Fruit fly (Drosophila melanogaster): ENCODE data around the gene CG9662.
A peak's percentile ranks its signal among the peaks of the same experiment; 100 is the strongest.

Gene CG9662

DNA sequence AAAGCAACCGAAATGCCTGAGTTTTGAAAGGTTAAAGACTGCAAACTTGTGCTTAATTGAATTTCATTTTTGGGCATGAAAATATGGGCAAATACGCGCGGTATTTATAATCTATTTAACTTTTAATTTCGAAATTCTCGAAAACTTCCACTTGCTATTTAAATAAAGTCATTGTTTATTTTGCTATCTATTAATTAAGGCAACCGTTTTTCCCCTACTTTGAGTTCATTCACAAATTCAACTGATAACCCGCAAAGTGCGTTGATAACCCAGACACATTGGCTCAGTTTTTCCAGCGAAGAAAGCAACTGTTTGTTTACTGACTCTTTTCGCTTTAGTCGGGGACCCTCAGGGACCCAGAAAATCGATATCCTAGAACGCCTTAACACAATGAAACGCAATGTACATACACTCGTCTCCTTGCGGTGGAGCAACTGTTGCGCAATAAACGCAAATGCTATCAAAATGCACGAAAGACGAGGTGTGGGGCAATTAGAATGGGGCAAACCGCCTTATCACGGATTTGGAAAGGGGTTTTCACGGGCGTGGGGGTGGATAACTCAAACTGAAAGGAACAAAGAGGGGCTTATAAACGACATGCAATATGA is 4.7 kb downstream of the CG9662 start:
- TF ChIP-seq Pif1B (GFP tag; optimal IDR thresholded peaks at IDR 0.05) = no peak
- no peak for TF ChIP-seq CG17806 (tag; optimal IDR thresholded peaks at IDR 0.05)
- no peak for TF ChIP-seq CG9948 (tag; optimal IDR thresholded peaks at IDR 0.05)
- TF ChIP-seq CG10348 (GFP tag; IDR thresholded peaks at IDR 0.05) = no peak
- TF ChIP-seq CG15710 (tag; optimal IDR thresholded peaks at IDR 0.05) = no peak
- TF ChIP-seq gl (tag; optimal IDR thresholded peaks at IDR 0.05) = no peak
- no peak for TF ChIP-seq CG14655 (GFP tag; optimal IDR thresholded peaks at IDR 0.05)
- no peak for TF ChIP-seq CG34367 (tag; optimal IDR thresholded peaks at IDR 0.05)
- no peak for TF ChIP-seq CG8159 (tag; optimal IDR thresholded peaks at IDR 0.05)
- TF ChIP-seq Ets98B (GFP tag; IDR thresholded peaks at IDR 0.05) = no peak
- no peak for TF ChIP-seq fd96Ca (GFP tag; IDR thresholded peaks at IDR 0.05)
- no peak for TF ChIP-seq CG8301 (tag; optimal IDR thresholded peaks at IDR 0.05)
- no peak for TF ChIP-seq CG12605 (GFP tag; IDR thresholded peaks at IDR 0.05)
- no peak for TF ChIP-seq EcR (GFP tag; optimal IDR thresholded peaks at IDR 0.05)
- TF ChIP-seq rn (GFP tag; IDR thresholded peaks at IDR 0.05) = no peak

DNA sequence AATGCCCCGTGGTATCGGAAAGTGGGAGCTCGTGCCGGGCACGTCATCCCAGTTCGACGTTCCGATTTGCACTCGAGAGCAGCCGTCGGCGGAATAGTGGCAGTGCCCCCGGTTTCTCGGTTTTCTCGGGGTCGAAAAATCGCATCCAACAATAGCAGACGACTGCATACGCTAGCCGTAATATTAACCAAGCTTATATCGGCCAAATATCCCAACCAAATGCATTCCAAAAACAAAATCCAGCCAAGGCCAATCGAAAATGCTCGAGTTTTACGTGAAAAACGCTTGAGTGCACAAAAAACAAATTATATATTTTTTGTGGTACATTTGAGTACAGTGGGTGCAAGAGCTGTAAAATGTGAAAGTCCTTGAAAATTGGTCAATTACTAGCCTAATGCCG is 5.2 kb downstream of the CG9662 start:
- no peak for TF ChIP-seq CG15710 (tag; optimal IDR thresholded peaks at IDR 0.05)
- TF ChIP-seq gl (tag; optimal IDR thresholded peaks at IDR 0.05) = no peak
- TF ChIP-seq Ets98B (GFP tag; IDR thresholded peaks at IDR 0.05) = peak; percentile 71
- peak; percentile 62; the same call in 2 of the 3 replicates for TF ChIP-seq CG4496 (GFP tag; IDR thresholded peaks at IDR 0.05)
- no peak for TF ChIP-seq CG34367 (tag; optimal IDR thresholded peaks at IDR 0.05)
- TF ChIP-seq CG12605 (GFP tag; IDR thresholded peaks at IDR 0.05) = 0 out of 2 replicates have a peak, but pooled peaks have one; percentile 58
- no peak for TF ChIP-seq Pif1B (GFP tag; optimal IDR thresholded peaks at IDR 0.05)
- peak; percentile 21 for TF ChIP-seq EcR (GFP tag; optimal IDR thresholded peaks at IDR 0.05)
- peak; percentile 74 for TF ChIP-seq CG32121 (GFP tag; IDR thresholded peaks at IDR 0.05)
- TF ChIP-seq CG9948 (tag; optimal IDR thresholded peaks at IDR 0.05) = no peak
- peak; percentile 77; the same call in 2 of the 3 replicates for TF ChIP-seq fd96Ca (GFP tag; IDR thresholded peaks at IDR 0.05)
- TF ChIP-seq CG14655 (GFP tag; optimal IDR thresholded peaks at IDR 0.05) = no peak
- peak; percentile 43 for TF ChIP-seq Pif1A (GFP tag; optimal IDR thresholded peaks at IDR 0.05)
- TF ChIP-seq CG13204 (GFP tag; optimal IDR thresholded peaks at IDR 0.05) = no peak
- no peak for TF ChIP-seq rn (GFP tag; IDR thresholded peaks at IDR 0.05)
- no peak for TF ChIP-seq CG8301 (tag; optimal IDR thresholded peaks at IDR 0.05)
- TF ChIP-seq CG8159 (tag; optimal IDR thresholded peaks at IDR 0.05) = peak; percentile 45
- TF ChIP-seq Snoo (tag; optimal IDR thresholded peaks at IDR 0.05) = no peak
- TF ChIP-seq D1 (tag; optimal IDR thresholded peaks at IDR 0.05) = no peak
- TF ChIP-seq CG17806 (tag; optimal IDR thresholded peaks at IDR 0.05) = peak; percentile 4
- no peak for TF ChIP-seq CG10348 (GFP tag; IDR thresholded peaks at IDR 0.05)

DNA sequence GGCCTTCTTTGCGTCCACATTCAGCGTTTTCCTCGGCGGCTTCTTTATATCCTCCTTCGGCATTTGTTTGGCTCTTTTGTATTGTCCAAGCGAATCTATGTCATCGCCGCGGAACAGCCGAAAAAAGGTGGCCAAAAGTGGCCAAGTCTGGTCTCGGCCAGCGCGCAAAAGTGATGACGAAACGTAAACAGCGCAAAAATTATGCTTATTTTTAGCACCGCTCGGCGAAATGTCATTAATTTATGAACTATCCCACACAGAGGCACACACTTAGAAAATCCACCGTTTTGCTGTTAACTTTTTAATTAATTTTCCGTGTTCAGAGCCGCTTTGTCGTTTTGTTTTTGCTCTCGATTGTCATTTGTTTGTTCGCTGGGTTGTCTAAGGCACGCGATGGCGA is 5.6 kb downstream of the CG9662 start:
- TF ChIP-seq CG9948 (tag; optimal IDR thresholded peaks at IDR 0.05) (no peak), CG13204 (GFP tag; optimal IDR thresholded peaks at IDR 0.05) (no peak)

DNA sequence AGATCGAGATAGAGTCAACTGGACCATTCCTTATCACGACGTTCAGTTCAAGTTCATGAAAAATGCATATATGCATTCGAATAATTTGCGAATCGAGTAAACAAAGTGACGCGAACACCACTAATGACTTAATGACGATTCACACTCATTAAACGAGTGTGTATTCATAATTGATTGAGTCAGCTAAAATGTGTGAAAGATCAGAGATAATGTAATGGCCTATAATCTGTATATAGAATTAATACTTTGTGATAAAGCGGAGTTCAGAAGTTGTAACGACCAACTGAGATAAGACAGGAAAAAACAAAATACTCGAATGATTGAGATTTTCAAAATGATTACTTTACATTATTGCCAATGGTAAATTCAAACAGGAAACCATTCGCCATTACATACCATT is 6.7 kb downstream of the CG9662 start:
- peak; percentile 42 for TF ChIP-seq EcR (GFP tag; optimal IDR thresholded peaks at IDR 0.05)
- no peak for TF ChIP-seq CG4496 (GFP tag; IDR thresholded peaks at IDR 0.05)

DNA sequence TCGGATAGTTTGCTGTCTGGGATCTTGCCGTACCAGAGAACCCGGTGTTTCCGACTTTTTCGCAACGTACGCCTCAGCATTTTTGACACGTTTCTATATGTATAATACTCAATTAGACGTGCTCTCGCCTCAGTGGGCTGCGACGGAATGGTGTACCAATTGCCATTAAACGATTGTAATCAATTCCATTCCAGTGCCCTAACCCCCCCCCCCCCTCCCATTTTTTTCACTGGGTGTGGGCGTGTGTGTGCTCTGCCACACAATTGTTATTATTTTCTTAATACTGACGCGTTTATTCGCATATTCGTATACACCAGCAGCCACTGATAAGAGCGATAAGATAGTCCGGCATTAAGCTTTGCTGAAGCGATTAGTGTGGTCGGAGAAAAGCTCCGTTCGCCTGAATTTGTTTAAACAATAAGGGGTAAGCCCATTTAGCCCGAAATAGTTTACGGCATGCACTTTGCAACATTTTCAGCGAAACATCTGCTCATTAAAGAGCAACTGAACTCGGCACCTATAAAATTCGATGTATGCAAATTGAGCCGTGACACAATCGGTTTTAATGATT is 7.4 kb downstream of the CG9662 start:
- TF ChIP-seq D1 (tag; optimal IDR thresholded peaks at IDR 0.05) = no peak
- TF ChIP-seq Snoo (tag; optimal IDR thresholded peaks at IDR 0.05) = no peak
- TF ChIP-seq CG17806 (tag; optimal IDR thresholded peaks at IDR 0.05) = no peak
- TF ChIP-seq CG32121 (GFP tag; IDR thresholded peaks at IDR 0.05) = no peak
- TF ChIP-seq Pif1A (GFP tag; optimal IDR thresholded peaks at IDR 0.05) = no peak
- no peak for TF ChIP-seq Ets98B (GFP tag; IDR thresholded peaks at IDR 0.05)
- no peak for TF ChIP-seq CG14655 (GFP tag; optimal IDR thresholded peaks at IDR 0.05)
- TF ChIP-seq rn (GFP tag; IDR thresholded peaks at IDR 0.05) = no peak
- TF ChIP-seq CG8301 (tag; optimal IDR thresholded peaks at IDR 0.05) = no peak
- no peak for TF ChIP-seq fd96Ca (GFP tag; IDR thresholded peaks at IDR 0.05)
- no peak for TF ChIP-seq CG10348 (GFP tag; IDR thresholded peaks at IDR 0.05)
- TF ChIP-seq EcR (GFP tag; optimal IDR thresholded peaks at IDR 0.05) = no peak
- no peak for TF ChIP-seq CG9948 (tag; optimal IDR thresholded peaks at IDR 0.05)

- TF ChIP-seq CG14655 (GFP tag; optimal IDR thresholded peaks at IDR 0.05) (no peak), CG32121 (GFP tag; IDR thresholded peaks at IDR 0.05) (no peak), Pif1B (GFP tag; optimal IDR thresholded peaks at IDR 0.05) (no peak), CG9948 (tag; optimal IDR thresholded peaks at IDR 0.05) (no peak), CG13204 (GFP tag; optimal IDR thresholded peaks at IDR 0.05) (no peak), CG4496 (GFP tag; IDR thresholded peaks at IDR 0.05) (no peak), Ets98B (GFP tag; IDR thresholded peaks at IDR 0.05) (no peak), Pif1A (GFP tag; optimal IDR thresholded peaks at IDR 0.05) (no peak), Snoo (tag; optimal IDR thresholded peaks at IDR 0.05) (no peak), EcR (GFP tag; optimal IDR thresholded peaks at IDR 0.05) (no peak), CG12605 (GFP tag; IDR thresholded peaks at IDR 0.05) (no peak), gl (tag; optimal IDR thresholded peaks at IDR 0.05) (no peak), CG17806 (tag; optimal IDR thresholded peaks at IDR 0.05) (no peak), CG34367 (tag; optimal IDR thresholded peaks at IDR 0.05) (no peak), CG10348 (GFP tag; IDR thresholded peaks at IDR 0.05) (no peak), D1 (tag; optimal IDR thresholded peaks at IDR 0.05) (no peak), CG8159 (tag; optimal IDR thresholded peaks at IDR 0.05) (no peak)
Measured at dm6 chr2L:3368425-3368824, 8.1 kb downstream of the CG9662 start.
